Fruit fly (Drosophila melanogaster) Kc167 (cell line): ENCODE data around the gene TTLL15.

Experiments
- Myc ChIP-seq: fragments of >200 bp; optimal IDR thresholded peaks from 2 replicates; lab custom pipeline; 2017; ENCODE audit warnings: missing external identifiers
- Sin3A ChIP-seq: fragments of >200 bp; optimal IDR thresholded peaks from 2 replicates; lab custom pipeline; 2018; ENCODE audit warnings: missing external identifiers
- h ChIP-seq: fragments of >200 bp; optimal IDR thresholded peaks from 3 replicates; lab custom pipeline; 2018; ENCODE audit warnings: missing external identifiers
- insv ChIP-seq: fragments of >200 bp; optimal IDR thresholded peaks from 3 replicates; lab custom pipeline; 2018; ENCODE audit warnings: missing external identifiers
- psq ChIP-seq: fragments of >200 bp; optimal IDR thresholded peaks from 2 replicates; lab custom pipeline; 2017; ENCODE audit warnings: missing external identifiers
- ttk ChIP-seq: sonication (Bioruptor generic); optimal IDR thresholded peaks from 2 replicates; lab custom pipeline; 2017; ENCODE audit warnings: missing external identifiers

Gene TTLL15

DNA sequence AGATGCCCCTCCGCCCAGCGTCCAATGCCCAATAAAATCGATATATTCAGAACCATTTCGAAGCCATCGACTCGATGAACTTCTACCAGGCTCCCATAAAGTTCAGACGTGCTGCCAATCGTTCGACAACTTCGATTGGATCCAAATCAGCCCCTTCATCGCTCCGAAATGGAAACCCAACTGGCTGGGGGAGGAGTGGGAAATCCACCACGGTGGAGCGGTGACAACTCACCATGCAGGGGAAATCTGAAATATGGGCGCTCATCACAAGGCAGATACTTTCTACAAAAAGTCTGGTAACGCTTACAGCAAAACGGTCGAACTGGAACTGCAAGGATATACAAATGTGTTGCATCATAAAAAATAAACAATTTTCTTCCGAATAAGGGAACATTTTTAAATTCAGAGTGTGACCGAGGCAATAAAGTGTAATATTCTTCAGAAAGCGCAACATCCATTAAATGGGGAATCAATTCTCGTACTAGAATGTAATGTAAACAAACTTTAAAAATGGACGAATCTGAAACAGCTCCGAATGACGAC lies 37.2 kb downstream of the TTLL15 start, which contains the start of gene CG4565:
Gene CG4565, plus strand, starts transcription at position 493 of the 543 bp plus-strand sequence.
- no peak for TF ChIP-seq ttk
- no peak for TF ChIP-seq Sin3A (lab: Kevin White, UChicago)
- no peak for TF ChIP-seq Myc (lab: Kevin White, UChicago)
- no peak for TF ChIP-seq insv (lab: Kevin White, UChicago)
- no peak for TF ChIP-seq h
- no peak for TF ChIP-seq psq

dm6 chr3R:10854243-10854874 lies 39.3 kb downstream of the TTLL15 start, which contains the start of the genes CG6567 and CG4511:
CG6567 (minus strand) TSS chr3R:10854451.
CG4511 (plus strand) TSS chr3R:10854501.
- TF ChIP-seq psq (no peak), ttk (no peak), insv (lab: Kevin White, UChicago) (no peak), Sin3A (lab: Kevin White, UChicago) (no peak), Myc (lab: Kevin White, UChicago) (no peak), h (no peak)

DNA sequence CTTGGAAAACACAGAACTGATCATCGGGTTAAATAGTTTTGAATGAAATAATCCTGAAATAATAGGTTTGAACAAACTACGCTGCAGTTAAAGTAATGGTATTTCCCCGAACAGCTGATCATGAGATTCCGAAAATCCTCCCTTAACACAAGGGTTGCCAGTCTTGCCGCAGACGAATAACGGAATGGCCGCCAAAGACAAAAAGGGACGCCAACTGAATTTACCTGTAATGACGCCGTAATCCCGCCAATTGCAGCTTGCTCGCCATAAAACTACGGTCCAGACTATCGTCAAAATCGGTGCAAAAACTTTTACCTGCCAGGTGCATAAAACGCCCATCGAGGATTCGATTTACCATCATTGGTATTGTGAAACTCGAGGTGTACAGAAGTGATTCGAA lies 41.5 kb downstream of the TTLL15 start, which contains the start of gene CG4570:
Gene CG4570, plus strand, starts transcription at position 190 of the 400 bp plus-strand sequence.
- TF ChIP-seq insv (lab: Kevin White, UChicago) (no peak), Myc (lab: Kevin White, UChicago) (no peak), h (no peak), ttk (no peak), Sin3A (lab: Kevin White, UChicago) (no peak), psq (no peak)

DNA sequence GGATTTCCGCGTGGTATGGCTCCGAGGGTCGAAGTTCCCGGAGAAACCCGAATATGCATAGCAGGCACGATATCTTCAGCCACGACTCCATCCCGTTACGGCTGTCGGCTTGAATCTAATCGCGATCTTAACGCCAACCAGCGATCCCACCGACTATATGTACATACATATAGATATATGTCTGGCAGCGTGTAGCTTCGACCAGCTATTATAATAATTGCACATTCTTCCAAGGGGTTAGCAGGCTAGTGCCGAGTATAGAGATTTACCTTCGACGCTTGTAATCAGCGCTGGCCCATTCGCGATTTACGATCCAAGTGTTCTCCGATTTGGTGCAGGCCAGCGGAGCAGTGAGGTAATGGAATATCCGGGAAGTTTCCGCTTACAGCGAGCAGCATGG lies 44.6 kb downstream of the TTLL15 start, which contains the start of gene CG14694:
Gene CG14694, minus strand, starts transcription at position 101 of the 400 bp plus-strand sequence.
- no peak for TF ChIP-seq h
- TF ChIP-seq Sin3A (lab: Kevin White, UChicago), result no peak
- TF ChIP-seq psq, result no peak
- no peak for TF ChIP-seq ttk
- TF ChIP-seq insv (lab: Kevin White, UChicago), result no peak
- TF ChIP-seq Myc (lab: Kevin White, UChicago), result no peak

dm6 chr3R:10862773-10863445 lies 47.8 kb downstream of the TTLL15 start, which contains the start of gene CG6574:
CG6574 (minus strand) TSS chr3R:10862988.
- TF ChIP-seq ttk (no peak), psq (no peak), h (no peak), Sin3A (lab: Kevin White, UChicago) (no peak), insv (lab: Kevin White, UChicago) (no peak), Myc (lab: Kevin White, UChicago) (no peak)

DNA sequence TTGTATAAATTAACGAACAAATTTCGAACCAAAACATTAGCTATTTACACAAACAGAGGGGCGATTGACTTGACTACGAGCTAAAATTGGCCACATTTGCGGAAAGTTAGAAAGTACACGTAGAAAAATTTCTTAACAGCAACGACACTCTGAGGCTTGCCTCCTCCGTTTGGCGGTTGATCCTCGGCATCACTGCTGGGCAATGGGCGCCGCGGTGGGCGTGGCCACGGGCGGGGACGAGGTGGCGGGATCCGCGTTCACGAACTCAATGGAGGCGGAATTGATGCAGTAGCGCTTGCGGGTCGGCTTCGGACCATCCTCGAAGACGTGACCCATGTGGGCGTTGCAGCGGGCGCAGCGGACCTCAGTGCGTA lies 48.3 kb downstream of the TTLL15 start:
- no peak for TF ChIP-seq Sin3A (lab: Kevin White, UChicago)
- no peak for TF ChIP-seq insv (lab: Kevin White, UChicago)
- TF ChIP-seq ttk, result no peak
- TF ChIP-seq psq, result no peak
- no peak for TF ChIP-seq h
- TF ChIP-seq Myc (lab: Kevin White, UChicago), result no peak

dm6 chr3R:10863956-10864355 lies 48.9 kb downstream of the TTLL15 start:
- TF ChIP-seq Myc (lab: Kevin White, UChicago) (no peak), psq (no peak), h (no peak), Sin3A (lab: Kevin White, UChicago) (no peak), ttk (no peak), insv (lab: Kevin White, UChicago) (no peak)
